Fruit fly (Drosophila melanogaster) whole organism, wandering third instar larva: ENCODE measurements around the gene Pgant5.

Experiments used
- CG9705 ChIP-seq: fragments of 200-800 bp; sonication (Bioruptor generic); optimal IDR thresholded peaks from 2 replicates; lab custom pipeline; 2018; ENCODE audit warnings: missing biosample characterization, mild to moderate bottlenecking, missing genetic modification characterization
- Dfd ChIP-seq: fragments of >200 bp; optimal IDR thresholded peaks from 2 replicates; lab custom pipeline; 2017; ENCODE audit warnings: missing biosample characterization, missing genetic modification characterization
- Myc ChIP-seq: fragments of >200 bp; optimal IDR thresholded peaks from 2 replicates; lab custom pipeline; 2017
- N ChIP-seq: fragments of >200 bp; optimal IDR thresholded peaks from 2 replicates; lab custom pipeline; 2018; ENCODE audit warnings: missing biosample characterization, missing external identifiers, missing genetic modification characterization
- fru ChIP-seq: fragments of 200-800 bp; sonication (Bioruptor generic); optimal IDR thresholded peaks from 3 replicates; lab custom pipeline; 2016; ENCODE audit warnings: missing biosample characterization, mild to moderate bottlenecking, missing genetic modification characterization
- pan ChIP-seq: fragments of >200 bp; optimal IDR thresholded peaks from 2 replicates; lab custom pipeline; 2017
- psq ChIP-seq: fragments of 200-800 bp; sonication (Bioruptor generic); optimal IDR thresholded peaks from 3 replicates; lab custom pipeline; 2017; ENCODE audit warnings: missing biosample characterization, mild to moderate bottlenecking, missing genetic modification characterization, moderate library complexity

- TF ChIP-seq Dfd (GFP tag; lab: Kevin White, UChicago) (peak; percentile 87), N (GFP tag; lab: Kevin White, UChicago) (no peak), fru (GFP tag; lab: Kevin White, UChicago) (peak; percentile 99), CG9705 (GFP tag; lab: Kevin White, UChicago) (peak; percentile 80), Myc (lab: Kevin White, UChicago) (no peak), pan (no peak), psq (GFP tag; lab: Kevin White, UChicago) (peak; percentile 97)
These were observed 14.4 kb upstream of the Pgant5 start for dm6 chr2L:5107626-5108272.
